ENCODE assay signal across 4 worm cellular contexts in genomic region chrV:5790497-5791280, ce11.
A peak's percentile ranks its signal among the peaks of the same experiment; 100 is the strongest.
TF ChIP-seq lines count a peak whose summit lies in the region.

nhr-142 (minus strand) TSS chrV:5790553.
F44E7.9 (plus strand) TSS chrV:5791230.

TF ChIP-seq in whole organism, L2 larva, 48 proteins besides CTCF, POLR2A, EP300 and RAD21 (continues in another document):
- peak; percentile 83 for TF ChIP-seq mab-5 (tag; optimal IDR thresholded peaks at IDR 0.05; lab: Kevin White, UChicago)
- TF ChIP-seq egl-27 (tag; optimal IDR thresholded peaks at IDR 0.05; lab: Kevin White, UChicago): peak; percentile 47
- TF ChIP-seq nhr-6 (tag; optimal IDR thresholded peaks at IDR 0.05; lab: Kevin White, UChicago): peak; percentile 18
- peak; percentile 86 for TF ChIP-seq lin-13 (GFP tag; optimal IDR thresholded peaks at IDR 0.05; lab: Kevin White, UChicago)
- TF ChIP-seq nhr-77 (tag; optimal IDR thresholded peaks at IDR 0.05; lab: Kevin White, UChicago): peak; percentile 16
- no peak for TF ChIP-seq ztf-4 (tag; optimal IDR thresholded peaks at IDR 0.05; lab: Kevin White, UChicago)
- TF ChIP-seq lin-39 (tag; optimal IDR thresholded peaks at IDR 0.05; lab: Kevin White, UChicago): no peak
- peak; percentile 57 for TF ChIP-seq lin-11 (tag; optimal IDR thresholded peaks at IDR 0.05; lab: Kevin White, UChicago)
- peak; percentile 87 for TF ChIP-seq C34F6.9 (tag; optimal IDR thresholded peaks at IDR 0.05; lab: Kevin White, UChicago)
- TF ChIP-seq sma-3 (GFP tag; optimal IDR thresholded peaks at IDR 0.05; lab: Kevin White, UChicago): peak; percentile 90
- peak; percentile 44 for TF ChIP-seq Y55F3AM.14 (GFP tag; optimal IDR thresholded peaks at IDR 0.05; lab: Kevin White, UChicago)
- peak; percentile 63 for TF ChIP-seq ceh-82 (tag; optimal IDR thresholded peaks at IDR 0.05; lab: Kevin White, UChicago)
- peak; percentile 87 for TF ChIP-seq nhr-129 (tag; optimal IDR thresholded peaks at IDR 0.05; lab: Kevin White, UChicago)
- peak; percentile 69 for TF ChIP-seq crh-2 (tag; optimal IDR thresholded peaks at IDR 0.05; lab: Kevin White, UChicago)
- TF ChIP-seq R02D3.7 (tag; optimal IDR thresholded peaks at IDR 0.05; lab: Kevin White, UChicago): peak; percentile 7
- no peak for TF ChIP-seq ceh-16 (tag; optimal IDR thresholded peaks at IDR 0.05; lab: Kevin White, UChicago)
- TF ChIP-seq lsy-2 (tag; optimal IDR thresholded peaks at IDR 0.05; lab: Kevin White, UChicago): peak; percentile 73 to 91
- no peak for TF ChIP-seq ztf-1 (GFP tag; conservative IDR thresholded peaks at IDR 0.05; lab: Robert Waterston, UW)
- peak; percentile 90 for TF ChIP-seq unc-55 (GFP tag; optimal IDR thresholded peaks at IDR 0.05; lab: Kevin White, UChicago)
- TF ChIP-seq zag-1 (tag; optimal IDR thresholded peaks at IDR 0.05; lab: Kevin White, UChicago): peak; percentile 33
- peak; percentile 66 for TF ChIP-seq fos-1 (tag; optimal IDR thresholded peaks at IDR 0.05; lab: Kevin White, UChicago)
- TF ChIP-seq sma-9 (GFP tag; optimal IDR thresholded peaks at IDR 0.05; lab: Kevin White, UChicago): peak; percentile 91
- TF ChIP-seq sma-9 (tag; optimal IDR thresholded peaks at IDR 0.05; lab: Kevin White, UChicago): no peak

TF ChIP-seq in whole organism, L4 larva, 104 proteins besides CTCF, POLR2A, EP300 and RAD21 (continues in another document):
- TF ChIP-seq nhr-6 (tag; optimal IDR thresholded peaks at IDR 0.05; lab: Kevin White, UChicago) (peak; percentile 91), mep-1 (tag; optimal IDR thresholded peaks at IDR 0.05; lab: Kevin White, UChicago) (peak; percentile 95), ztf-7 (tag; optimal IDR thresholded peaks at IDR 0.05; lab: Kevin White, UChicago) (peak; percentile 80), spr-3 (GFP tag; optimal IDR thresholded peaks at IDR 0.05; lab: Kevin White, UChicago) (peak; percentile 70), nhr-48 (tag; optimal IDR thresholded peaks at IDR 0.05; lab: Kevin White, UChicago) (peak; percentile 71), lin-39 (tag; optimal IDR thresholded peaks at IDR 0.05; lab: Kevin White, UChicago) (no peak), snpc-4 (tag; optimal IDR thresholded peaks at IDR 0.05; lab: Kevin White, UChicago) (no peak), nhr-25 (tag; optimal IDR thresholded peaks at IDR 0.05; lab: Kevin White, UChicago; ENCODE audit: borderline replicate concordance, insufficient read depth) (no peak), nhr-42 (GFP tag; IDR thresholded peaks at IDR 0.05; lab: Robert Waterston, UW) (peak; percentile 34; the same call in 1 of the 2 replicates), nhr-11 (tag; optimal IDR thresholded peaks at IDR 0.05; lab: Kevin White, UChicago) (peak; percentile 82), ceh-82 (tag; optimal IDR thresholded peaks at IDR 0.05; lab: Kevin White, UChicago) (no peak), vab-7 (GFP tag; IDR thresholded peaks at IDR 0.05; lab: Robert Waterston, UW) (peak; percentile 44; the same call in 1 of the 2 replicates), ZK337.2 (GFP tag; IDR thresholded peaks at IDR 0.05; lab: Robert Waterston, UW) (peak; percentile 39; the same call in 1 of the 2 replicates), hlh-30 (tag; optimal IDR thresholded peaks at IDR 0.05; lab: Kevin White, UChicago; ENCODE audit: insufficient read depth) (peak; percentile 59), dve-1 (tag; optimal IDR thresholded peaks at IDR 0.05; lab: Kevin White, UChicago; ENCODE audit: insufficient read depth) (peak; percentile 82), lin-38 (GFP tag; IDR thresholded peaks at IDR 0.05; lab: Robert Waterston, UW) (peak; percentile 87), lin-1 (GFP tag; IDR thresholded peaks at IDR 0.05; lab: Robert Waterston, UW) (0 out of 2 replicates have a peak, but pooled peaks have one; percentile 41), nhr-77 (tag; optimal IDR thresholded peaks at IDR 0.05; lab: Kevin White, UChicago) (peak; percentile 84), lsy-2 (tag; optimal IDR thresholded peaks at IDR 0.05; lab: Kevin White, UChicago) (peak; percentile 33 to 89), F37D6.2 (tag; optimal IDR thresholded peaks at IDR 0.05; lab: Kevin White, UChicago) (peak; percentile 61), F44E2.7 (GFP tag; IDR thresholded peaks at IDR 0.05; lab: Robert Waterston, UW) (no peak), unc-130 (GFP tag; optimal IDR thresholded peaks at IDR 0.05; lab: Kevin White, UChicago) (peak; percentile 75)

TF ChIP-seq in whole organism, late embryonic, 69 proteins besides CTCF, POLR2A, EP300 and RAD21 (continues in another document):
- peak; percentile 81 for TF ChIP-seq zip-5 (tag; optimal IDR thresholded peaks at IDR 0.05; lab: Kevin White, UChicago)
- TF ChIP-seq K09A11.1 (tag; optimal IDR thresholded peaks at IDR 0.05; lab: Kevin White, UChicago; ENCODE audit: insufficient read depth): no peak
- TF ChIP-seq pag-3 (tag; optimal IDR thresholded peaks at IDR 0.05; lab: Kevin White, UChicago; ENCODE audit: borderline replicate concordance): no peak
- peak; percentile 78 for TF ChIP-seq ceh-2 (tag; optimal IDR thresholded peaks at IDR 0.05; lab: Kevin White, UChicago)
- TF ChIP-seq lin-11 (tag; optimal IDR thresholded peaks at IDR 0.05; lab: Kevin White, UChicago): no peak
- no peak for TF ChIP-seq unc-3 (GFP tag; conservative IDR thresholded peaks at IDR 0.05; lab: Robert Waterston, UW)
- TF ChIP-seq unc-3 (tag; optimal IDR thresholded peaks at IDR 0.05; lab: Kevin White, UChicago): peak; percentile 40
- TF ChIP-seq ets-4 (tag; optimal IDR thresholded peaks at IDR 0.05; lab: Kevin White, UChicago): peak; percentile 71
- peak; percentile 29 for TF ChIP-seq ceh-19 (GFP tag; optimal IDR thresholded peaks at IDR 0.05; lab: Kevin White, UChicago)
- peak; percentile 71 for TF ChIP-seq tbx-2 (tag; optimal IDR thresholded peaks at IDR 0.05; lab: Kevin White, UChicago)
- no peak for TF ChIP-seq ceh-6 (GFP tag; optimal IDR thresholded peaks at IDR 0.05; lab: Kevin White, UChicago)
- no peak for TF ChIP-seq unc-55 (GFP tag; optimal IDR thresholded peaks at IDR 0.05; lab: Kevin White, UChicago)
- peak; percentile 64 for TF ChIP-seq F13H6.1 (tag; optimal IDR thresholded peaks at IDR 0.05; lab: Kevin White, UChicago)
- no peak for TF ChIP-seq ceh-22 (tag; optimal IDR thresholded peaks at IDR 0.05; lab: Kevin White, UChicago)
- TF ChIP-seq sox-4 (tag; optimal IDR thresholded peaks at IDR 0.05; lab: Kevin White, UChicago): peak; percentile 36
- TF ChIP-seq sdc-2 (tag; optimal IDR thresholded peaks at IDR 0.05; lab: Kevin White, UChicago): peak; percentile 18
- TF ChIP-seq ceh-34 (tag; optimal IDR thresholded peaks at IDR 0.05; lab: Kevin White, UChicago): peak; percentile 60
- TF ChIP-seq hlh-8 (tag; optimal IDR thresholded peaks at IDR 0.05; lab: Kevin White, UChicago): peak; percentile 2
- TF ChIP-seq pros-1 (tag; optimal IDR thresholded peaks at IDR 0.05; lab: Kevin White, UChicago): no peak
- TF ChIP-seq nfya-1 (tag; optimal IDR thresholded peaks at IDR 0.05; lab: Kevin White, UChicago): peak; percentile 58
- TF ChIP-seq lim-6 (tag; optimal IDR thresholded peaks at IDR 0.05; lab: Kevin White, UChicago): peak; percentile 50
- TF ChIP-seq pha-4 (tag; optimal IDR thresholded peaks at IDR 0.05; lab: Kevin White, UChicago): no peak
- TF ChIP-seq dmd-4 (tag; optimal IDR thresholded peaks at IDR 0.05; lab: Kevin White, UChicago; ENCODE audit: borderline replicate concordance): peak; percentile 47
- peak; percentile 93 for TF ChIP-seq ceh-31 (tag; optimal IDR thresholded peaks at IDR 0.05; lab: Kevin White, UChicago)
- TF ChIP-seq ceh-45 (GFP tag; IDR thresholded peaks at IDR 0.05; lab: Robert Waterston, UW): peak; percentile 47; the same call in 1 of the 2 replicates

TF ChIP-seq in whole organism, mixed stage, embryonic, 35 proteins besides CTCF, POLR2A, EP300 and RAD21 (continues in another document):
- TF ChIP-seq nhr-12 (tag; optimal IDR thresholded peaks at IDR 0.05; lab: Kevin White, UChicago): no peak
- TF ChIP-seq lin-13 (tag; optimal IDR thresholded peaks at IDR 0.05; lab: Kevin White, UChicago): peak; percentile 83
- TF ChIP-seq pha-4 (tag; optimal IDR thresholded peaks at IDR 0.05; lab: Kevin White, UChicago): peak; percentile 36
- no peak for TF ChIP-seq elt-3 (tag; optimal IDR thresholded peaks at IDR 0.05; lab: Kevin White, UChicago)
- TF ChIP-seq blmp-1 (tag; optimal IDR thresholded peaks at IDR 0.05; lab: Kevin White, UChicago): no peak
- TF ChIP-seq drap-1 (GFP tag; optimal IDR thresholded peaks at IDR 0.05; lab: Kevin White, UChicago): peak; percentile 71
- no peak for TF ChIP-seq nhr-28 (tag; optimal IDR thresholded peaks at IDR 0.05; lab: Kevin White, UChicago)
- peak; percentile 77 for TF ChIP-seq sptf-1 (tag; optimal IDR thresholded peaks at IDR 0.05; lab: Kevin White, UChicago)
- peak; percentile 80 for TF ChIP-seq mep-1 (tag; optimal IDR thresholded peaks at IDR 0.05; lab: Kevin White, UChicago)
- no peak for TF ChIP-seq ceh-39 (tag; optimal IDR thresholded peaks at IDR 0.05; lab: Kevin White, UChicago)
- no peak for TF ChIP-seq mls-2 (tag; optimal IDR thresholded peaks at IDR 0.05; lab: Kevin White, UChicago)
- no peak for TF ChIP-seq ztf-11 (tag; optimal IDR thresholded peaks at IDR 0.05; lab: Kevin White, UChicago)
- no peak for TF ChIP-seq ham-2 (GFP tag; optimal IDR thresholded peaks at IDR 0.05; lab: Kevin White, UChicago)
- no peak for TF ChIP-seq elt-1 (tag; optimal IDR thresholded peaks at IDR 0.05; lab: Kevin White, UChicago; ENCODE audit: borderline replicate concordance, insufficient read depth)
- peak; percentile 47 for TF ChIP-seq nhr-237 (tag; optimal IDR thresholded peaks at IDR 0.05; lab: Kevin White, UChicago)
- peak; percentile 16 for TF ChIP-seq ceh-43 (GFP tag; optimal IDR thresholded peaks at IDR 0.05; lab: Kevin White, UChicago)
- TF ChIP-seq zip-8 (tag; optimal IDR thresholded peaks at IDR 0.05; lab: Kevin White, UChicago): no peak
- TF ChIP-seq nhr-76 (tag; optimal IDR thresholded peaks at IDR 0.05; lab: Kevin White, UChicago): no peak
- no peak for TF ChIP-seq nhr-2 (tag; optimal IDR thresholded peaks at IDR 0.05; lab: Kevin White, UChicago)
- TF ChIP-seq ces-1 (GFP tag; optimal IDR thresholded peaks at IDR 0.05; lab: Kevin White, UChicago): peak; percentile 49
- TF ChIP-seq lin-32 (GFP tag; optimal IDR thresholded peaks at IDR 0.05; lab: Kevin White, UChicago): no peak
- TF ChIP-seq bed-3 (GFP tag; optimal IDR thresholded peaks at IDR 0.05; lab: Kevin White, UChicago): peak; percentile 23
- no peak for TF ChIP-seq flh-1 (GFP tag; optimal IDR thresholded peaks at IDR 0.05; lab: Kevin White, UChicago)
- peak; percentile 72 for TF ChIP-seq lsy-2 (tag; optimal IDR thresholded peaks at IDR 0.05; lab: Kevin White, UChicago)
- peak; percentile 29 for TF ChIP-seq unc-62 (GFP tag; optimal IDR thresholded peaks at IDR 0.05; lab: Kevin White, UChicago)
- no peak for TF ChIP-seq sem-2 (GFP tag; optimal IDR thresholded peaks at IDR 0.05; lab: Kevin White, UChicago)
- no peak for TF ChIP-seq tbx-8 (GFP tag; optimal IDR thresholded peaks at IDR 0.05; lab: Kevin White, UChicago)
- peak; percentile 50 for TF ChIP-seq M03D4.4 (tag; optimal IDR thresholded peaks at IDR 0.05; lab: Kevin White, UChicago)
- TF ChIP-seq ceh-83 (GFP tag; optimal IDR thresholded peaks at IDR 0.05; lab: Kevin White, UChicago): no peak
- peak; percentile 37 for TF ChIP-seq unc-120 (tag; optimal IDR thresholded peaks at IDR 0.05; lab: Kevin White, UChicago; ENCODE audit: poor library complexity, severe bottlenecking)
